Worm (Caenorhabditis elegans) whole organism, midembryonic: Measurements from ENCODE around the gene nlr-1.

Experiments
- T22C8.4 ChIP-seq: fragments of 200-800 bp; sonication (Bioruptor generic); IDR thresholded peaks from 2 replicates; pipeline ENCODE4 v1.3.6; 2022; ENCODE audit warnings: missing genetic modification characterization, missing compliant biosample characterization
- cog-1 ChIP-seq: sonication (generic microtip); optimal IDR thresholded peaks from 2 replicates; lab custom pipeline; 2016; ENCODE audit warnings: missing genetic modification characterization, missing compliant biosample characterization
- flt-1 ChIP-seq: fragments of 200-800 bp; sonication (Bioruptor generic); IDR thresholded peaks from 2 replicates; pipeline ENCODE4 v1.3.6; 2022; ENCODE audit warnings: missing genetic modification characterization, missing compliant biosample characterization
- klf-2 ChIP-seq: fragments of 200-800 bp; sonication (Bioruptor generic); conservative IDR thresholded peaks from 2 replicates; pipeline ENCODE4 v1.3.6; 2022; ENCODE audit warnings: missing genetic modification reagents, missing genetic modification characterization, missing compliant biosample characterization
- med-1 ChIP-seq: sonication (generic microtip); optimal IDR thresholded peaks from 2 replicates; lab custom pipeline; 2017; ENCODE audit warnings: missing genetic modification characterization, mild to moderate bottlenecking, missing compliant biosample characterization, antibody characterized with exemption, missing genetic modification reagents; ENCODE audit not compliant: insufficient read depth
- ref-1 ChIP-seq: fragments of 200-800 bp; sonication (Bioruptor generic); conservative IDR thresholded peaks from 2 replicates; pipeline ENCODE4 v1.3.6; 2022; ENCODE audit warnings: missing genetic modification reagents, missing genetic modification characterization, missing compliant biosample characterization
- tab-1 ChIP-seq: fragments of 200-800 bp; sonication (Bioruptor generic); IDR thresholded peaks from 2 replicates; pipeline ENCODE4 v1.3.6; 2022; ENCODE audit warnings: missing genetic modification characterization, missing compliant biosample characterization
- ztf-23 ChIP-seq: fragments of 200-800 bp; sonication (Bioruptor generic); IDR thresholded peaks from 2 replicates; pipeline ENCODE4 v1.3.6; 2022; ENCODE audit warnings: missing genetic modification reagents, missing genetic modification characterization, missing compliant biosample characterization
- ztf-29 ChIP-seq: fragments of 200-800 bp; sonication (Bioruptor generic); IDR thresholded peaks from 2 replicates; pipeline ENCODE4 v1.3.6; 2022; ENCODE audit warnings: missing genetic modification reagents, missing genetic modification characterization, missing compliant biosample characterization

Gene nlr-1

DNA sequence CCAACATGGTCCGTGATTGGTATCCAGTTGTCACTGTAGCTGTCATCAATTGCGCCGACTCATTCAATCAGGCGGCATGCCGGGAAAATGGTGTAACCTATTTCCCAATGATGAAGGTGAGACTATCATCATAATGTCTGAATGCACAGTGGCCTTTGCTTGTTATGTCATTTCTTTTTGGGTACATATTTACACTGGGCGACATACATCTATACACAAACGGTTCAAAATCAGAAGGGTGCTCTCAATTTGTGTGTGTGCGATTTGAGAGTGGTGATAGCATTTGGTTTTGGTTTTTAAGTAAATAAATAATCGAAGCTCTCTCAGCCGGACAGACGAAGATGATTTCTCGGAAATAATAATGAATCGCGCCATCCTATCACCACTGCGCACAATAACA is 25.8 kb upstream of the nlr-1 start:
- TF ChIP-seq cog-1 (tag; lab: Kevin White, UChicago) (no peak), flt-1 (no peak), klf-2 (no peak), tab-1 (GFP tag; lab: Robert Waterston, UW) (no peak), ztf-23 (GFP tag; lab: Robert Waterston, UW) (no peak), med-1 (GFP tag; lab: Kevin White, UChicago) (no peak), T22C8.4 (GFP tag; lab: Robert Waterston, UW) (no peak), ref-1 (GFP tag; lab: Robert Waterston, UW) (no peak)

DNA sequence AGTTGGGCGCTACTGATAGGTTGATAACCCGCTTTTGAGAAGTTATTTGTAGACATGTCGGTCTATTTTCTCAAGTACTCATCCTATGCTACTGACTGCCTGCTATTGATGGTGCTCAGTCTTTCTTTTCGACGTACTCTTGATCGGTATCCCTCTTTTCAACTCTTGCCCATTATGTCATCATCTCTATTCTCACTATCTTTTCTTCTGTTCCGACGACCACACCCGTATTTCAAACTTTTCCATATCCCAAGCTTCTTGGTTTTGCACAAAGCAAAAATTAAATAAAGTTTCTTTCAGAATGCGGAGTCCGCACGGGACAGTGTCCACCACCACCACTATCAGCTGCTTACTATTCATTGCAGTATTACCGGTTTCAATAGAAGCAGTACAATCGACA is 24.8 kb upstream of the nlr-1 start, which contains the start of gene F35G2.1:
TSS of gene F35G2.1 (plus strand) at position 301 of the 400 bp plus-strand sequence.
- TF ChIP-seq cog-1 (tag; lab: Kevin White, UChicago), result no peak
- TF ChIP-seq ztf-23 (GFP tag; lab: Robert Waterston, UW), result no peak
- no peak for TF ChIP-seq med-1 (GFP tag; lab: Kevin White, UChicago)

DNA sequence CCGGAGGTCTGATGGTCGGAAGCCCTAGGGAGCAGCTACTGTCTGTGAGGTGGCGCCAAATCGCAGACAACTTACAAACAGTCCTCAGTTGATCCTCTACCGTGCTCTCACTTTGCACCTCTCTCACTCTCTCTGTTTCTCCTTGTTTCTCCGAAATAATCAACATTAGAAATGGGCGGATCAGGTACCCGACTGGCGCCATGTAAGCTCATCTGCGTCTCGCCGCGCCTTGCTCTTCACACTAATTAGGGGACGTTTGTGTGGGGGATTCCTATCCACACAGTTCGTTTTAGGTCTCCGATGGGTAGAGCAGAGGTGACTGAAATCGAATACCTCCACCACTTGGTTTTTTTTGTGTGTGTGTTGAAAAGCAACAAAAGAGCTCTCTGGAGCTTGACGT is 23.9 kb upstream of the nlr-1 start:
- TF ChIP-seq klf-2 (no peak), tab-1 (GFP tag; lab: Robert Waterston, UW) (no peak), flt-1 (no peak), cog-1 (tag; lab: Kevin White, UChicago) (no peak), ztf-29 (no peak), ref-1 (GFP tag; lab: Robert Waterston, UW) (no peak), med-1 (GFP tag; lab: Kevin White, UChicago) (no peak), ztf-23 (GFP tag; lab: Robert Waterston, UW) (no peak)

DNA sequence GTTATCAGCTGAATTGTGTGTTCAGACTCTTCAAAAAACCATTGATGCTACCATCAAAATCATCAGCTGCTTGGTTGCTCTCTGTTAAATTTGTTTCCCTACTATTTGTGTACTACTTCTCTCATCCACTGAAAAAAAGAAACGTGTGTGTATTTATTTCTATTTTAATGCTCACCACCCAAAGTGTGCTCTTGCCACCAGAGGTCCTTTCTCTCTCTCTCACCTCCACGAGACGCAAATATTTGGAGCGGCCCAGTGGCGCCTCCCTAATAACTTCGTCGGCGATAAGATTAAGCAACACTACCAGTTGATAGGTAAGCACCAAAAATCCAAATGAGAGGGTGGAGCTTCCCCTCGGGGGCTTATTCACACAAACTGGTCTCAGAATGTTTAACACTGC is 22.7 kb upstream of the nlr-1 start:
- TF ChIP-seq T22C8.4 (GFP tag; lab: Robert Waterston, UW) (no peak), cog-1 (tag; lab: Kevin White, UChicago) (no peak), tab-1 (GFP tag; lab: Robert Waterston, UW) (no peak), ref-1 (GFP tag; lab: Robert Waterston, UW) (no peak), ztf-23 (GFP tag; lab: Robert Waterston, UW) (no peak), klf-2 (no peak), flt-1 (no peak), med-1 (GFP tag; lab: Kevin White, UChicago) (no peak), ztf-29 (no peak)

DNA sequence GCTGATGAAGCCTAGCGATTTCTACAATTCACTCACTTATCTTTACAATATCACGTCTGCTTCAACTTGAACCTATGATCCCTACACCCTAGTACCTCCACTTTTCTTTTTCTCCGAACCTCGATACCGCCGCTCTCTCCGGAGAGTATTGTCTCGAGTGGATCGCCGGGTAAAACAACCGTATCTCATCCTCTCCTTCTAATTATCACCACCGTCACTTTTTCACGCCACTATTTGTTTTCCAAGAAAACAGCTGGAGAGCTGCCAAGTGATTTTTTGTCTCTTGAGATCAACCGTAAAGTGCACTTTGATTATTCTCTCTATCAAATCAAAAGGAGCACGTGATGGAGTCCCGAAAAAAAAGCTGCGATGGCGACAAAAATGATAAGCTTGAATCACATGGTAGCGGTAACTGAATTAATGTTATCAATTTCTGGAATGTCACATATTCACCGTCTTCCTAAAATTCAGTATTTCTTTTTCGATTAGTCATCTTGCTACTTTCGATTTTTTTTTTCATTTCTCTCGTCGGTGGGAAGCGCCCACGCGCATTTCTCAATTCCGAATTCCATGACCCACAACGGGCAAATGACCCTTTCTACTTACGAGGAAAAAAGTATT is 21.5 kb upstream of the nlr-1 start:
- TF ChIP-seq ztf-29, result no peak
- no peak for TF ChIP-seq klf-2
- TF ChIP-seq flt-1, result no peak

DNA sequence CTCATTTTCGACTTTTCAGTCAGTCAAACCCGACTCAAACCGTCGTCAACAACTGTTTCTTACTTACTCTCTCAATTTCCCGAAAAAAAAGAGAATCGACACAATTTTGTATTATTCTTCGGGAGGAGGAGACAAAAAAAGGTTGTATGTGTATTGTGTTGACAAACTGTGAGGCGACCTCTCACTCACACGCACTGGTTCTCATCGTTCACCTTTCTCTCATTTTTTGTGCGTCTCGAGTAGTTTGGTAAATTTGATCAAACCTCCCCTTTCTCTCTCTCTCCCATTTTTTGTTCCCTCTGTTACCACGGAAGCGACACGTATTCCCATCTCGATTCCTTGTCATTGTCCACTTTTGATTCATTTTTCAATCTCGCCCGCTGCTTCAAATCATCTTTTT is 20.7 kb upstream of the nlr-1 start:
- TF ChIP-seq ref-1 (GFP tag; lab: Robert Waterston, UW) (no peak), klf-2 (no peak), med-1 (GFP tag; lab: Kevin White, UChicago) (no peak), T22C8.4 (GFP tag; lab: Robert Waterston, UW) (no peak), cog-1 (tag; lab: Kevin White, UChicago) (no peak), ztf-29 (no peak), flt-1 (no peak), ztf-23 (GFP tag; lab: Robert Waterston, UW) (no peak), tab-1 (GFP tag; lab: Robert Waterston, UW) (no peak)

DNA sequence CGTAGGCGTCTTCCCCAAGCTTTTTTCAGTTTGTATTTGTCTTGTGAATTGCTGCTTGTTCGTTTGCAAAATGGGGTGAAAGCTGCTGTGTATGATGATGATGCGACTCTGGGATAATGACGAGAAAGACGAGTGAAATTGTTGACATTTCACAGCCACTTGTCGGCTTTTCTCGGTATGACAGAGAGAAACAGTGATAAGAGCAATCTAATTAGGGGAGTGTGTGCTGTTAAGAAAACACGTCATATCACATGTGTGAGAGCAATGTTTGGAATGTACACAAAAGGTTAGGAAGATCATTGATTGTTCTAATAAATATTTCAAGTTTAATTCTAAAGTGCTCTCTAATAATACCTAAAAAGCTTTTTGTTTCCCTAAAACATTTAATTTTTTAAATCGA is 19.5 kb upstream of the nlr-1 start:
- TF ChIP-seq med-1 (GFP tag; lab: Kevin White, UChicago) (no peak), T22C8.4 (GFP tag; lab: Robert Waterston, UW) (no peak), cog-1 (tag; lab: Kevin White, UChicago) (no peak), klf-2 (no peak), ztf-29 (no peak), ztf-23 (GFP tag; lab: Robert Waterston, UW) (no peak), flt-1 (no peak), ref-1 (GFP tag; lab: Robert Waterston, UW) (no peak), tab-1 (GFP tag; lab: Robert Waterston, UW) (no peak)

DNA sequence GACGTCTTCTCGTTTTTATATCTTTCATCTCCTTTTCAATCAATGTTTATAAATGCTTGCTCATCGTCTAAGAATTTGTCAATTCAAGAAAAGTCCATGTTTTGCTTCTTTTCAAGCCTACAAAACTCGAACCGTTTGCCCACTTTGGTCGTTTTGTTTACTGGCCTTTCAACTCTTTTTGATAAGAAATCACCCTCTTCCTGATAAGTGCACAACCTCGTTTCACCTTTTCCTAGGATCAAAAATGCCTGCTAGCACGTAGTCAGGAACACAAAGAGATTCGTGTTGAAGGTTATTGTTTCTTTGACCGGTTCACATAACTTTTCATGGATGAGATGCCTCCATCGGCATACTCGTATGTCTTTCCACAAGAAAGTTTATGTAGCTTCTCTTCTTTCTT is 18.5 kb upstream of the nlr-1 start:
- TF ChIP-seq ztf-29 (no peak), ztf-23 (GFP tag; lab: Robert Waterston, UW) (no peak), tab-1 (GFP tag; lab: Robert Waterston, UW) (no peak), klf-2 (no peak), T22C8.4 (GFP tag; lab: Robert Waterston, UW) (no peak), ref-1 (GFP tag; lab: Robert Waterston, UW) (no peak), flt-1 (no peak), cog-1 (tag; lab: Kevin White, UChicago) (no peak), med-1 (GFP tag; lab: Kevin White, UChicago) (no peak)

DNA sequence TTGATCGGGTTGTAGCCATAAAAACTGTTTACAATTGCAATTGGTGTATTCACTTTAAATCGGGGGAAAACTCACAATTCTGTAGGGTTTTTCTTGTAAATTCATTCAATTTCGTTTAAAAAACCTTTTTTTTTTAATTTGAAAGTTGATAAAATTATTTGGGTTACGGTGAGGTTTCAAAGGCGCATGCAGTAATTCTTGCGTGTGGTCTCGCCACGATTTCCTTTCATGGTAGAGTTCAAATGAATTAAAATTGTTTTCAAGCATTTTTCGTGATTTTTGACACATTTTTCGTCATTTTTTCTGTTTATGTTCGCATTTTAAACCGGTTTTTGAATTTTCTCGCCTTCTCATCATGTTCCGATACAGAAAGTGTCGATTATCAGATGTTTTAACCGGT is 16.5 kb upstream of the nlr-1 start:
- TF ChIP-seq ref-1 (GFP tag; lab: Robert Waterston, UW), result no peak
- TF ChIP-seq med-1 (GFP tag; lab: Kevin White, UChicago), result no peak
- no peak for TF ChIP-seq klf-2
- no peak for TF ChIP-seq T22C8.4 (GFP tag; lab: Robert Waterston, UW)
- no peak for TF ChIP-seq cog-1 (tag; lab: Kevin White, UChicago)
- TF ChIP-seq ztf-29, result no peak
- TF ChIP-seq flt-1, result no peak
- TF ChIP-seq tab-1 (GFP tag; lab: Robert Waterston, UW), result no peak
- TF ChIP-seq ztf-23 (GFP tag; lab: Robert Waterston, UW), result no peak

DNA sequence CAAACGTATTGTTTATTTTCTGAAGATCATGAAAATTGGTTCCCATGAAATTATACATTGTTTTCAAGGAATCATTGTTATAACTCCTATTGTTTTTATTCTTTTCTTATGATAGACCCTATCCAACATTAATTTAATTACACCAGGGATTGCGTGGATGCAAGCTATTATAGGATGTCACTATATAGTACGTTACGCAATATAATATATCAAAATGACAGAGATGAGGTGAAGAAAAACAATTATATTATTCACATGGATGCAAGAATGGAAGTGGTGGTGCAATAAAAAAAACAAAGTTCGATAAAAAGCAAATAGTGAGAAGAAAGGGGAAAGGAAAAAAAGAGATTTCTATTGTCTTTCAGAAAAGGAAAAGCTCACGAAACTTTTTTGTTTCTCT is 15.2 kb upstream of the nlr-1 start:
- no peak for TF ChIP-seq ztf-29
- TF ChIP-seq med-1 (GFP tag; lab: Kevin White, UChicago), result no peak
- no peak for TF ChIP-seq tab-1 (GFP tag; lab: Robert Waterston, UW)
- TF ChIP-seq ztf-23 (GFP tag; lab: Robert Waterston, UW), result no peak
- no peak for TF ChIP-seq T22C8.4 (GFP tag; lab: Robert Waterston, UW)
- no peak for TF ChIP-seq klf-2
- no peak for TF ChIP-seq ref-1 (GFP tag; lab: Robert Waterston, UW)
- no peak for TF ChIP-seq cog-1 (tag; lab: Kevin White, UChicago)
- TF ChIP-seq flt-1, result no peak
